Worm (Caenorhabditis elegans) whole organism, L4 larva: ENCODE data around the gene klf-3.

Experiments
- ceh-82 ChIP-seq: sonication (generic microtip); optimal IDR thresholded peaks from 2 replicates; lab custom pipeline; 2017; ENCODE audit warnings: missing biosample characterization, missing genetic modification characterization
- dpl-1 ChIP-seq: fragments of 150-350 bp; optimal IDR thresholded peaks from 2 replicates; lab custom pipeline; 2014; ENCODE audit warnings: missing biosample characterization, missing genetic modification reagents, missing genetic modification characterization
- madf-5 ChIP-seq, 2 experiments: fragments of 200-800 bp; sonication (Bioruptor generic); IDR thresholded peaks; 2 replicates each; pipeline ENCODE4 v1.3.6; 2022; ENCODE audit warnings: missing compliant biosample characterization in 2 of 2, missing genetic modification characterization in 2 of 2
- pha-4 ChIP-seq, 2 experiments: fragments of 150-350 bp in 1 of 2; fragments of 200-800 bp in 1 of 2; sonication (Bioruptor generic) in 1 of 2; IDR thresholded peaks in 1 of 2; optimal IDR thresholded peaks in 1 of 2; 2 replicates each; pipeline versions ENCODE4 v1.3.6 to Lab custom; 2014 to 2022; ENCODE audit warnings: missing genetic modification characterization in 2 of 2, missing genetic modification reagents in 2 of 2, missing biosample characterization in 1 of 2, missing compliant biosample characterization in 1 of 2
- set-16 ChIP-seq: fragments of 200-800 bp; sonication (Bioruptor generic); IDR thresholded peaks from 2 replicates; pipeline ENCODE4 v1.3.6; 2022; ENCODE audit warnings: missing genetic modification reagents, missing genetic modification characterization, missing compliant biosample characterization
- unc-62 ChIP-seq, 3 experiments: fragments of 150-350 bp in 1 of 3; sonication (generic microtip); optimal IDR thresholded peaks in 2 of 3; peaks in 1 of 3; 1 replicate in 1 of 3; 2 replicates in 2 of 3; lab custom pipeline; 2014 to 2017; ENCODE audit warnings: missing biosample characterization in 3 of 3, missing genetic modification characterization in 3 of 3, missing genetic modification reagents in 3 of 3, missing genotype in 1 of 3
- vab-7 ChIP-seq: fragments of 200-800 bp; sonication (Bioruptor generic); IDR thresholded peaks from 2 replicates; pipeline ENCODE4 v1.3.6; 2022; ENCODE audit warnings: missing genetic modification reagents, missing genetic modification characterization, missing compliant biosample characterization

ce11 chrII:6649026-6649425, 32.3 kb downstream of the klf-3 start, which contains the start of gene oig-8:
- TF ChIP-seq ceh-82 (tag; lab: Kevin White, UChicago) (no peak), vab-7 (no peak), unc-62 (GFP tag; optimal IDR thresholded peaks at IDR 0.05 in 1 of 2; lab: Kevin White, UChicago) (no peak), unc-62 (tag; optimal IDR thresholded peaks at IDR 0.05; lab: Kevin White, UChicago) (no peak), set-16 (no peak), pha-4 (GFP tag; IDR thresholded peaks at IDR 0.05; lab: Robert Waterston, UW) (no peak), pha-4 (tag; optimal IDR thresholded peaks at IDR 0.05; lab: Kevin White, UChicago) (no peak), dpl-1 (GFP tag; lab: Kevin White, UChicago) (no peak), madf-5 (GFP tag; IDR thresholded peaks at IDR 0.05; lab: Robert Waterston, UW) (no peak)
